Fruit fly (Drosophila melanogaster) whole organism, embryonic: ENCODE measurements around the gene Neurl4.

ENCODE experiments used
- Atf-2 ChIP-seq: fragments of 200-800 bp; sonication (Bioruptor generic); optimal IDR thresholded peaks from 2 replicates; lab custom pipeline; 2016; ENCODE audit warnings: missing biosample characterization, missing genetic modification characterization
- Awh ChIP-seq: fragments of 200-800 bp; sonication (Bioruptor generic); IDR thresholded peaks from 2 replicates; pipeline ENCODE4, ENCODE4 v1.3.6; 2022; ENCODE audit warnings: missing biosample characterization, missing genetic modification characterization
- Bdp1 ChIP-seq: fragments of 200-800 bp; sonication (Bioruptor generic); optimal IDR thresholded peaks from 3 replicates; lab custom pipeline; 2016; ENCODE audit warnings: missing biosample characterization, missing genetic modification characterization
- CG10147 ChIP-seq: fragments of 200-800 bp; sonication (Bioruptor generic); optimal IDR thresholded peaks from 2 replicates; lab custom pipeline; 2019; ENCODE audit warnings: missing biosample characterization, mild to moderate bottlenecking, missing genetic modification characterization, moderate library complexity
- CG10321 ChIP-seq: fragments of 200-800 bp; sonication (Bioruptor generic); IDR thresholded peaks from 2 replicates; pipeline ENCODE4 v1.3.6; 2022; ENCODE audit warnings: missing biosample characterization, missing genetic modification characterization
- CG10366 ChIP-seq: fragments of 200-800 bp; sonication (Bioruptor generic); IDR thresholded peaks from 2 replicates; pipeline ENCODE4 v1.3.6; 2022; ENCODE audit warnings: missing biosample characterization, missing genetic modification characterization
- CG10565 ChIP-seq: fragments of 200-800 bp; sonication (Bioruptor generic); optimal IDR thresholded peaks from 3 replicates; lab custom pipeline; 2016; ENCODE audit warnings: missing biosample characterization, mild to moderate bottlenecking, missing genetic modification characterization
- CG1832 ChIP-seq: fragments of 200-800 bp; sonication (Bioruptor generic); optimal IDR thresholded peaks from 2 replicates; lab custom pipeline; 2017; ENCODE audit warnings: missing biosample characterization, mild to moderate bottlenecking, missing genetic modification characterization, inconsistent platforms
- CG30431 ChIP-seq: fragments of 200-800 bp; sonication (Bioruptor generic); optimal IDR thresholded peaks from 2 replicates; lab custom pipeline; 2017; ENCODE audit warnings: missing biosample characterization, missing genetic modification characterization
- CG33557 ChIP-seq: fragments of 200-800 bp; sonication (Bioruptor generic); optimal IDR thresholded peaks from 2 replicates; lab custom pipeline; 2019; ENCODE audit warnings: missing biosample characterization, mild to moderate bottlenecking, missing genetic modification characterization, moderate library complexity
- CG34224 ChIP-seq: fragments of 200-800 bp; sonication (Bioruptor generic); IDR thresholded peaks from 3 replicates; pipeline ENCODE4 v1.3.6; 2022; ENCODE audit warnings: missing biosample characterization, missing genetic modification characterization; ENCODE audit not compliant: partially characterized antibody
- CG3847 ChIP-seq: fragments of 200-800 bp; sonication (Bioruptor generic); IDR thresholded peaks from 2 replicates; pipeline ENCODE4 v1.3.6; 2022; ENCODE audit warnings: missing biosample characterization, missing genetic modification characterization
- CG4328 ChIP-seq: fragments of 200-800 bp; sonication (Bioruptor generic); optimal IDR thresholded peaks from 3 replicates; lab custom pipeline; 2017; ENCODE audit warnings: missing biosample characterization, missing genetic modification reagents, missing genetic modification characterization
- CG4617 ChIP-seq: fragments of 200-800 bp; sonication (Bioruptor generic); optimal IDR thresholded peaks from 3 replicates; lab custom pipeline; 2016; ENCODE audit warnings: missing biosample characterization, missing genetic modification characterization, borderline replicate concordance
- CG4820 ChIP-seq: fragments of 200-800 bp; sonication (Bioruptor generic); optimal IDR thresholded peaks from 3 replicates; lab custom pipeline; 2016; ENCODE audit warnings: missing biosample characterization, missing genetic modification characterization
- CG4854 ChIP-seq: fragments of 200-800 bp; sonication (Bioruptor generic); optimal IDR thresholded peaks from 2 replicates; lab custom pipeline; 2016; ENCODE audit warnings: missing biosample characterization, missing genetic modification characterization, inconsistent platforms
- CG5180 ChIP-seq: fragments of 200-800 bp; sonication (Bioruptor generic); optimal IDR thresholded peaks from 3 replicates; lab custom pipeline; 2017; ENCODE audit warnings: missing biosample characterization, missing genetic modification characterization, mild to moderate bottlenecking, moderate library complexity, missing genetic modification reagents
- CG6683 ChIP-seq: fragments of 200-800 bp; sonication (Bioruptor generic); optimal IDR thresholded peaks from 2 replicates; lab custom pipeline; 2017; ENCODE audit warnings: missing biosample characterization, mild to moderate bottlenecking, missing genetic modification characterization, missing genetic modification reagents
- CG7372 ChIP-seq: fragments of 200-800 bp; sonication (Bioruptor generic); IDR thresholded peaks from 2 replicates; pipeline ENCODE4 v1.3.6; 2022; ENCODE audit warnings: missing biosample characterization, missing genetic modification characterization
- CG8924 ChIP-seq: fragments of 200-800 bp; optimal IDR thresholded peaks from 3 replicates; lab custom pipeline; 2019; ENCODE audit warnings: missing biosample characterization, mild to moderate bottlenecking, missing genetic modification characterization, moderate library complexity
- Dek ChIP-seq: fragments of 200-800 bp; sonication (Bioruptor generic); optimal IDR thresholded peaks from 3 replicates; lab custom pipeline; 2019; ENCODE audit warnings: missing biosample characterization, mild to moderate bottlenecking, missing genetic modification characterization, moderate library complexity
- Dll ChIP-seq: fragments of 200-800 bp; sonication (Bioruptor generic); IDR thresholded peaks from 4 replicates; pipeline ENCODE4 v1.3.6; 2022; ENCODE audit warnings: missing biosample characterization, missing genetic modification characterization; ENCODE audit not compliant: partially characterized antibody
- Fer3 ChIP-seq: fragments of 200-800 bp; sonication (Bioruptor generic); optimal IDR thresholded peaks from 2 replicates; lab custom pipeline; 2018; ENCODE audit warnings: missing biosample characterization, mild to moderate bottlenecking, missing genetic modification characterization, moderate library complexity
- Gsc ChIP-seq: fragments of 200-800 bp; sonication (Bioruptor generic); IDR thresholded peaks from 2 replicates; pipeline ENCODE4 v1.3.6; 2022; ENCODE audit warnings: missing biosample characterization, missing genetic modification characterization
- MESR4 ChIP-seq: fragments of 200-800 bp; sonication (Bioruptor generic); optimal IDR thresholded peaks from 2 replicates; lab custom pipeline; 2018; ENCODE audit warnings: missing biosample characterization, mild to moderate bottlenecking, missing genetic modification characterization, moderate library complexity
- Med ChIP-seq: fragments of 200-800 bp; sonication (Bioruptor generic); peaks from one replicate; lab custom pipeline; 2016; ENCODE audit warnings: missing biosample characterization, missing genetic modification characterization, mild to moderate bottlenecking, inconsistent platforms, moderate library complexity
- Opbp ChIP-seq: fragments of 200-800 bp; sonication (Bioruptor generic); IDR thresholded peaks from 3 replicates; pipeline ENCODE4 v1.3.6; 2022; ENCODE audit warnings: missing biosample characterization, missing genetic modification characterization; ENCODE audit not compliant: partially characterized antibody
- PHDP ChIP-seq: fragments of 200-800 bp; sonication (Bioruptor generic); optimal IDR thresholded peaks from 3 replicates; lab custom pipeline; 2018; ENCODE audit warnings: missing biosample characterization, mild to moderate bottlenecking, missing genetic modification characterization, moderate library complexity
- Poxn ChIP-seq: fragments of 200-800 bp; sonication (Bioruptor generic); IDR thresholded peaks from 2 replicates; pipeline ENCODE4 v1.3.6; 2022; ENCODE audit warnings: missing biosample characterization, missing genetic modification characterization
- Ptx1 ChIP-seq: fragments of 200-800 bp; sonication (Bioruptor generic); IDR thresholded peaks from 2 replicates; pipeline ENCODE4 v1.3.6; 2022; ENCODE audit warnings: missing biosample characterization, missing genetic modification characterization
- Ravus ChIP-seq: fragments of 200-800 bp; sonication (Bioruptor generic); IDR thresholded peaks from 2 replicates; pipeline ENCODE4 v1.3.6; 2022; ENCODE audit warnings: missing biosample characterization, missing genetic modification characterization
- Six4 ChIP-seq: fragments of 200-800 bp; sonication (Bioruptor generic); optimal IDR thresholded peaks from 2 replicates; lab custom pipeline; 2016; ENCODE audit warnings: missing biosample characterization, missing genetic modification characterization
- ara ChIP-seq: fragments of 200-800 bp; sonication (Bioruptor generic); IDR thresholded peaks from 2 replicates; pipeline ENCODE4 v1.3.6; 2022; ENCODE audit warnings: missing biosample characterization, missing genetic modification characterization
- ase ChIP-seq: fragments of 200-800 bp; sonication (Bioruptor generic); IDR thresholded peaks from 3 replicates; pipeline ENCODE4 v1.3.6; 2022; ENCODE audit warnings: missing biosample characterization, missing genetic modification characterization
- cato ChIP-seq: fragments of 200-800 bp; sonication (Bioruptor generic); optimal IDR thresholded peaks from 2 replicates; lab custom pipeline; 2016; ENCODE audit warnings: missing biosample characterization, missing genetic modification characterization, borderline replicate concordance
- cg ChIP-seq: fragments of 200-800 bp; sonication (Bioruptor generic); optimal IDR thresholded peaks from 3 replicates; lab custom pipeline; 2019; ENCODE audit warnings: missing biosample characterization, mild to moderate bottlenecking, missing genetic modification characterization, moderate library complexity
- dan ChIP-seq: fragments of 200-800 bp; sonication (Bioruptor generic); IDR thresholded peaks from 2 replicates; pipeline ENCODE4 v1.3.6; 2022; ENCODE audit warnings: missing biosample characterization, missing genetic modification characterization
- dm ChIP-seq: fragments of 200-800 bp; sonication (Bioruptor generic); optimal IDR thresholded peaks from 3 replicates; lab custom pipeline; 2016; ENCODE audit warnings: missing biosample characterization, missing genetic modification characterization
- gcm ChIP-seq: fragments of 200-800 bp; sonication (Bioruptor generic); optimal IDR thresholded peaks from 2 replicates; lab custom pipeline; 2019; ENCODE audit warnings: missing biosample characterization, mild to moderate bottlenecking, missing genetic modification characterization, moderate library complexity
- gro ChIP-seq: fragments of 200-800 bp; sonication (Bioruptor generic); optimal IDR thresholded peaks from 2 replicates; lab custom pipeline; 2016; ENCODE audit warnings: missing biosample characterization, missing genetic modification characterization
- gsb-n ChIP-seq: fragments of 200-800 bp; sonication (Bioruptor generic); optimal IDR thresholded peaks from 3 replicates; lab custom pipeline; 2018; ENCODE audit warnings: missing biosample characterization, mild to moderate bottlenecking, missing genetic modification characterization
- hth ChIP-seq: fragments of >200 bp; optimal IDR thresholded peaks from 2 replicates; lab custom pipeline; 2017; ENCODE audit warnings: inconsistent platforms
- inv ChIP-seq: fragments of 200-800 bp; sonication (Bioruptor generic); IDR thresholded peaks from 2 replicates; pipeline ENCODE4 v1.3.6; 2022; ENCODE audit warnings: missing biosample characterization, missing genetic modification characterization; ENCODE audit not compliant: partially characterized antibody
- kni ChIP-seq: fragments of 200-800 bp; sonication (Bioruptor generic); optimal IDR thresholded peaks from 3 replicates; lab custom pipeline; 2017; ENCODE audit warnings: mild to moderate bottlenecking, missing biosample characterization, missing genetic modification reagents, missing genetic modification characterization
- luna ChIP-seq: fragments of 200-800 bp; sonication (Bioruptor generic); optimal IDR thresholded peaks from 2 replicates; lab custom pipeline; 2016; ENCODE audit warnings: missing biosample characterization, missing genetic modification characterization
- onecut ChIP-seq: fragments of 200-800 bp; sonication (Bioruptor generic); IDR thresholded peaks from 2 replicates; pipeline ENCODE4 v1.3.6; 2022; ENCODE audit warnings: missing biosample characterization, missing genetic modification characterization
- pho ChIP-seq: fragments of 200-800 bp; sonication (Bioruptor generic); optimal IDR thresholded peaks from 2 replicates; lab custom pipeline; 2016; ENCODE audit warnings: missing biosample characterization, missing genetic modification characterization
- pita ChIP-seq: fragments of 200-800 bp; sonication (Bioruptor generic); optimal IDR thresholded peaks from 2 replicates; lab custom pipeline; 2017; ENCODE audit warnings: missing biosample characterization, mild to moderate bottlenecking, missing genetic modification characterization
- run ChIP-seq: fragments of 200-800 bp; sonication (Bioruptor generic); optimal IDR thresholded peaks from 3 replicates; lab custom pipeline; 2018; ENCODE audit warnings: missing biosample characterization, mild to moderate bottlenecking, missing genetic modification characterization
- so ChIP-seq: fragments of 200-800 bp; sonication (Bioruptor generic); IDR thresholded peaks from 3 replicates; pipeline ENCODE4 v1.3.6; 2022; ENCODE audit warnings: missing biosample characterization, missing genetic modification characterization
- stwl ChIP-seq: fragments of 200-800 bp; sonication (Bioruptor generic); optimal IDR thresholded peaks from 3 replicates; lab custom pipeline; 2018; ENCODE audit warnings: missing biosample characterization, mild to moderate bottlenecking, missing genetic modification characterization, moderate library complexity
- ttk ChIP-seq: fragments of 200-800 bp; sonication (Bioruptor generic); IDR thresholded peaks from 2 replicates; pipeline ENCODE4 v2.1.2; 2022; ENCODE audit warnings: missing biosample characterization, missing genetic modification characterization

Gene Neurl4

DNA sequence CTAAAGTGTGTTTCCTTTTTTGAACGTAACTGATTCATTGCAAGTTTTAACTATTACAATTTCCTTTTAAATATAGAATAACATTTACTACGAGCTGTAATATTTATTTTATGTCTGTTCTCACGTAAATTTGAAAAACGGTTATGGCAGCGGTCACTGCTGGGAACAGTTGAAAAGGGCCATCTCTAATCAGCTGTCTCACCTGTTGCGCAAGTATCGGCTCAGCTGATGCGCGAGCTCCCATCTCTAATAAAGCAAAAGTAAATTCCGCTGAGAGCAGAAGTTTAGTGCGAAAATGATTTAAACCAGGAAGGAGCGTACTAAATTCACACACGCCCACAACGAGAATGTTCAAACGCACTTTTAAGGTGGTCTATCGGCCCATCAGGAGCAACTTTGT lies 21.9 kb upstream of the Neurl4 start, which contains the start of gene Pex1 (continued):
- TF ChIP-seq CG10565 (GFP tag; lab: Kevin White, UChicago) (no peak), PHDP (tag; lab: Kevin White, UChicago) (no peak), luna (GFP tag; lab: Kevin White, UChicago) (no peak), CG7372 (GFP tag; lab: Robert Waterston, UW) (no peak), CG3847 (GFP tag; lab: Robert Waterston, UW) (no peak), onecut (GFP tag; lab: Robert Waterston, UW) (no peak), CG4820 (GFP tag; lab: Kevin White, UChicago) (no peak), Bdp1 (no peak), CG6683 (no peak), Dll (GFP tag; lab: Robert Waterston, UW) (peak; percentile 86), CG4854 (no peak), ase (GFP tag; lab: Robert Waterston, UW) (no peak), Dek (no peak), dm (GFP tag; lab: Kevin White, UChicago) (no peak), MESR4 (GFP tag; lab: Kevin White, UChicago) (peak; percentile 43), pho (GFP tag; lab: Kevin White, UChicago) (no peak), CG4328 (GFP tag; lab: Kevin White, UChicago) (no peak), CG34224 (GFP tag; lab: Robert Waterston, UW) (peak; percentile 94), Opbp (GFP tag; lab: Robert Waterston, UW) (peak; percentile 92)

DNA sequence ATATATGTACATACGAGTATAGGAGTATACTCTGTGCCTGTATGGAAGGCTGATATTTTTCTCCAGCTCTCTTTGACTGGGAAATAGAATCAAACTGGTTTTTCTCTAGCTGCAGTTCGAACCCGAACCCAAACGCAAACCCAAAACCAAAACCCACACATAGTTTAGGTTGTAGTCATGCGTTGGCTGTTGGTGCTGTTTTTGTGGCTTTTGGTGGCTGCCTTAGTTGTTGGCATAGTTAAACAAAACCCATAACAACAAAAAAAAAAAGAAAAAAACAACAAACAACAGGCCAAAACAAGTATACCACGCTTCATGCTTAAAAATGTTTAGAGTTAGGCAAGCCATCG lies 14.3 kb upstream of the Neurl4 start:
- TF ChIP-seq Awh (GFP tag; lab: Robert Waterston, UW), result no peak
- no peak for TF ChIP-seq cato (GFP tag; lab: Kevin White, UChicago)
- TF ChIP-seq CG10366, result no peak
- TF ChIP-seq Atf-2, result no peak
- no peak for TF ChIP-seq dan
- no peak for TF ChIP-seq pita (GFP tag; lab: Kevin White, UChicago)
- TF ChIP-seq Med (GFP tag; lab: Kevin White, UChicago), result no peak
- TF ChIP-seq inv (GFP tag; lab: Robert Waterston, UW), result no peak
- no peak for TF ChIP-seq hth (lab: Kevin White, UChicago)
- no peak for TF ChIP-seq ttk
- peak; percentile 15 for TF ChIP-seq gsb-n (tag; lab: Kevin White, UChicago)
- no peak for TF ChIP-seq Six4 (GFP tag; lab: Kevin White, UChicago)
- no peak for TF ChIP-seq CG8924 (tag; lab: Kevin White, UChicago)
- TF ChIP-seq Ptx1 (GFP tag; lab: Robert Waterston, UW), result no peak
- no peak for TF ChIP-seq CG10147 (GFP tag; lab: Kevin White, UChicago)
- no peak for TF ChIP-seq CG33557 (GFP tag; lab: Kevin White, UChicago)
- no peak for TF ChIP-seq CG4617 (GFP tag; lab: Kevin White, UChicago)
- TF ChIP-seq CG30431 (GFP tag; lab: Kevin White, UChicago), result no peak
- TF ChIP-seq so (GFP tag; lab: Robert Waterston, UW), result 0 out of 3 replicates have a peak, but pooled peaks have one; percentile 8
- peak; percentile 59 for TF ChIP-seq cg (GFP tag; lab: Kevin White, UChicago)
- no peak for TF ChIP-seq gro (GFP tag; lab: Kevin White, UChicago)
- TF ChIP-seq gcm (GFP tag; lab: Kevin White, UChicago), result no peak
- TF ChIP-seq ara (GFP tag; lab: Robert Waterston, UW), result no peak
- TF ChIP-seq CG10321 (GFP tag; lab: Robert Waterston, UW), result no peak
- no peak for TF ChIP-seq stwl (tag; lab: Kevin White, UChicago)
- TF ChIP-seq CG1832 (GFP tag; lab: Kevin White, UChicago), result no peak
- no peak for TF ChIP-seq run (tag; lab: Kevin White, UChicago)
- TF ChIP-seq Fer3 (tag; lab: Kevin White, UChicago), result no peak
- TF ChIP-seq Gsc, result no peak
- TF ChIP-seq CG5180 (GFP tag; lab: Kevin White, UChicago), result peak; percentile 63
- TF ChIP-seq Ravus, result no peak
- peak; percentile 9 for TF ChIP-seq kni (GFP tag; lab: Kevin White, UChicago)
- no peak for TF ChIP-seq Poxn (GFP tag; lab: Robert Waterston, UW)
